Fruit fly (Drosophila melanogaster) whole organism, pupa: Measurements from ENCODE around the gene Pxd.
"Not testable (repeated sequence)": the region's sequence is repeated elsewhere in the genome, so short reads cannot be mapped to it uniquely, and the experiment has no call there.

Source experiments
- CG10348 ChIP-seq: fragments of 200-800 bp; sonication (Bioruptor generic); IDR thresholded peaks from 2 replicates; pipeline ENCODE4 v1.3.6; 2022; ENCODE audit warnings: missing biosample characterization, missing genetic modification characterization
- CG12605 ChIP-seq: fragments of 200-800 bp; sonication (Bioruptor generic); IDR thresholded peaks from 2 replicates; pipeline ENCODE4 v1.3.6; 2022; ENCODE audit warnings: missing biosample characterization, missing genetic modification characterization
- CG13204 ChIP-seq: fragments of 200-800 bp; sonication (Bioruptor generic); optimal IDR thresholded peaks from 2 replicates; lab custom pipeline; 2018; ENCODE audit warnings: missing biosample characterization, mild to moderate bottlenecking, missing genetic modification characterization, moderate library complexity
- CG14655 ChIP-seq: fragments of 200-800 bp; sonication (Bioruptor generic); optimal IDR thresholded peaks from 3 replicates; lab custom pipeline; 2017; ENCODE audit warnings: mild to moderate bottlenecking, missing biosample characterization, missing genetic modification reagents, missing genetic modification characterization
- CG15710 ChIP-seq: fragments of 200-800 bp; sonication (Bioruptor generic); optimal IDR thresholded peaks from 2 replicates; lab custom pipeline; 2018; ENCODE audit warnings: missing biosample characterization, mild to moderate bottlenecking, missing genetic modification characterization, moderate library complexity
- CG17806 ChIP-seq: fragments of 200-800 bp; sonication (Bioruptor generic); optimal IDR thresholded peaks from 2 replicates; lab custom pipeline; 2018; ENCODE audit warnings: missing biosample characterization, mild to moderate bottlenecking, missing genetic modification characterization, moderate library complexity
- CG32121 ChIP-seq: fragments of 200-800 bp; sonication (Bioruptor generic); IDR thresholded peaks from 2 replicates; pipeline ENCODE4 v1.3.6; 2022; ENCODE audit warnings: missing biosample characterization, missing genetic modification characterization
- CG34367 ChIP-seq: fragments of 200-800 bp; sonication (Bioruptor generic); optimal IDR thresholded peaks from 2 replicates; lab custom pipeline; 2018; ENCODE audit warnings: missing biosample characterization, mild to moderate bottlenecking, missing genetic modification characterization
- CG4496 ChIP-seq: fragments of 200-800 bp; sonication (Bioruptor generic); IDR thresholded peaks from 3 replicates; pipeline ENCODE4 v1.3.6; 2022; ENCODE audit warnings: missing biosample characterization, missing genetic modification characterization
- CG8159 ChIP-seq: fragments of 200-800 bp; sonication (Bioruptor generic); optimal IDR thresholded peaks from 3 replicates; lab custom pipeline; 2018; ENCODE audit warnings: missing biosample characterization, mild to moderate bottlenecking, missing genetic modification characterization, moderate library complexity
- CG8301 ChIP-seq: fragments of 200-800 bp; sonication (Bioruptor generic); optimal IDR thresholded peaks from 2 replicates; lab custom pipeline; 2018; ENCODE audit warnings: missing biosample characterization, mild to moderate bottlenecking, missing genetic modification characterization
- CG9948 ChIP-seq: fragments of 200-800 bp; sonication (Bioruptor generic); optimal IDR thresholded peaks from 2 replicates; lab custom pipeline; 2018; ENCODE audit warnings: missing biosample characterization, mild to moderate bottlenecking, missing genetic modification characterization, moderate library complexity
- D1 ChIP-seq: fragments of 200-800 bp; sonication (Bioruptor generic); optimal IDR thresholded peaks from 2 replicates; lab custom pipeline; 2018; ENCODE audit warnings: missing biosample characterization, mild to moderate bottlenecking, missing genetic modification characterization, moderate library complexity
- EcR ChIP-seq: fragments of 200-800 bp; sonication (Bioruptor generic); optimal IDR thresholded peaks from 3 replicates; lab custom pipeline; 2019; ENCODE audit warnings: missing biosample characterization, missing genetic modification characterization, mild to moderate bottlenecking, moderate library complexity, missing genetic modification reagents
- Ets98B ChIP-seq: fragments of 200-800 bp; sonication (Bioruptor generic); IDR thresholded peaks from 2 replicates; pipeline ENCODE4 v1.3.6; 2022; ENCODE audit warnings: missing biosample characterization, missing genetic modification characterization
- Pif1A ChIP-seq: fragments of 200-800 bp; sonication (Bioruptor generic); optimal IDR thresholded peaks from 3 replicates; lab custom pipeline; 2016; ENCODE audit warnings: missing biosample characterization, missing genetic modification characterization
- Pif1B ChIP-seq: fragments of 200-800 bp; sonication (Bioruptor generic); optimal IDR thresholded peaks from 3 replicates; lab custom pipeline; 2016; ENCODE audit warnings: missing biosample characterization, missing genetic modification characterization
- Snoo ChIP-seq: fragments of 200-800 bp; sonication (Bioruptor generic); optimal IDR thresholded peaks from 3 replicates; lab custom pipeline; 2017; ENCODE audit warnings: missing biosample characterization, mild to moderate bottlenecking, missing genetic modification characterization, inconsistent platforms
- fd96Ca ChIP-seq: fragments of 200-800 bp; sonication (Bioruptor generic); IDR thresholded peaks from 3 replicates; pipeline ENCODE4 v1.3.6; 2022; ENCODE audit warnings: missing biosample characterization, missing genetic modification characterization
- gl ChIP-seq: fragments of 200-800 bp; sonication (Bioruptor generic); optimal IDR thresholded peaks from 2 replicates; lab custom pipeline; 2018; ENCODE audit warnings: missing biosample characterization, mild to moderate bottlenecking, missing genetic modification characterization
- rn ChIP-seq: fragments of 200-800 bp; sonication (Bioruptor generic); IDR thresholded peaks from 2 replicates; pipeline ENCODE4 v1.3.6; 2022; ENCODE audit warnings: missing biosample characterization, missing genetic modification characterization

Gene Pxd

DNA sequence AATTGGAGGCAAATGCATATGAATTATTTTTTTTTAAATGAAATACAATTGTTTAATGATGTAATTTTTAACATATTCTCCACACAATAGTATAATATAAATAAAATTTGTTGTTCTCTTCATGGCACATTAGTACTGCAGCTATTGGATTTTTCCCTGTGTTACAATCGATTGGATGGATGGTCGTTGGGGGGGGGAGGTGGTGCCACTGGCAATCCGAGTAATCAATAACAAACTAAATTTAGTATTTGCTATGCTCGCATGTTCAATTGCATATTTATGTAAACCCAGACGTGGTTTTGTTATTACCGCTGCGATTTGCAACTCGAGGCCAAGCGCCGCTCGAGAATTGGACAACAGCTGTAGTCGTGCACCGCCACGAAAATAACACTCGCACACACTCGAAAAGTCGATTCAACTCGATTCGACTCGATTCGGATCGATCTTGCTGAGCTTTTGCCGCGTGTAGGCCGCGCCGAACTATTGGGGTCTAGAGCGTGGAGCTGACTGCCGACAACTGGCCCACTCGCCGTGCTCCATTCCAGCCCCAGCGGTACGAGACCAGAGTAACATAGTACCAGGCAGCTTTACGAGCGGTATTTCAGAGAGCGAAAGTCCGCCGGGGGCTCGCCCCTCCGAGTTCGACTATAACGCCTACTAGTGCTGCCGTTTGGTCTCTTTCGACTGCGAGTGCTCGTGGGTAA, 27.0 kb upstream of the Pxd start, which contains the start of gene CG18622:
Gene CG18622, minus strand, starts transcription at position 513 of the 704 bp plus-strand sequence.
- TF ChIP-seq CG13204 (GFP tag; lab: Kevin White, UChicago) (peak; percentile 87), CG32121 (GFP tag; lab: Robert Waterston, UW) (no peak), Pif1B (GFP tag; lab: Kevin White, UChicago) (no peak), fd96Ca (GFP tag; lab: Robert Waterston, UW) (0 out of 3 replicates have a peak, but pooled peaks have one; percentile 18), CG10348 (GFP tag; lab: Robert Waterston, UW) (0 out of 2 replicates have a peak, but pooled peaks have one; percentile 12), CG14655 (GFP tag; lab: Kevin White, UChicago) (peak; percentile 5), CG12605 (GFP tag; lab: Robert Waterston, UW) (no peak)

dm6 chr3R:16987924-16988298, 26.5 kb upstream of the Pxd start:
- TF ChIP-seq EcR (GFP tag; lab: Kevin White, UChicago): no peak
- peak; percentile 7 for TF ChIP-seq CG14655 (GFP tag; lab: Kevin White, UChicago)
- peak; percentile 14 for TF ChIP-seq CG9948 (tag; lab: Kevin White, UChicago)
- no peak for TF ChIP-seq CG12605 (GFP tag; lab: Robert Waterston, UW)

DNA sequence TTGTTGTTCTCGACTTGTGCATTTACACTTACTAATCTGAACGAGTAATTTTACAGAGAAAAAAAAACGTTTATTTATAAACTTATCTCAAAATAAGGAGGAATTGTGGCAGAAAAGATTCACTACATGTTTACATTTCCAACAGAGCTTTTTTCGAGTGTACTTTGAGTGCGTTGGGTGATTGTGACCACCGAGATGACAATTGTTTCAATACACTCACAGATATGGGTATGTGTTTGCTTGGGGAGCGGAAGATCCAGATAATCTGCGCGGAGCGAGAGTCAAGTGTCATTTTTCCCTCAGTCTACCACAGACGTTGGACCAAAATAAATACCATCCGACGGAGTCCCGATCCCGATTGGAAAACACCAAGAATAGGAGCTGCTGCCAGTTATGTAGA, 25.9 kb upstream of the Pxd start, which contains the start of gene MESK4:
Gene MESK4, plus strand, starts transcription at position 301 of the 400 bp plus-strand sequence.
- not testable (repeated sequence) for TF ChIP-seq CG4496 (GFP tag; lab: Robert Waterston, UW); rn (GFP tag; lab: Robert Waterston, UW); gl (tag; lab: Kevin White, UChicago)
- TF ChIP-seq, all 21 proteins: peak for 0; not testable (repeated sequence) for 21

DNA sequence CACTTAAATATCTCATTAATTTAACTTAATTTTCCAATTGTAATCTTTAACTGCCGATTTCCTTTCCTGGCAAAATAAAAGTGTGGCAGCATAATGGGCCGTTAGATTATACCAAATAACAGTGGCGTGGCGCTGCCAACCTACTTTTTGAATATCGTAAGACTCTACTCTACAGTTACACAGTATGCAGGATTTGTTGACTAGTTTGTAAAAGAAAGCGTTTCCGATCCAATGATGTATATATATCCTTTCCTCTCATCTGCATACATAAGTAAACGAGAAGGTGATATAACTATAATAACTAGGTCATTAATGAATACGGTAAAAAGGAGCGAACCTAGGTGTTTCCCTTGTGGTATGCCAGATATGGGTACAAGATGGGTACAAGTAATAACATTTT, 22.6 kb upstream of the Pxd start, which contains the start of gene EMC2B:
Gene EMC2B, minus strand, starts transcription at position 98 of the 400 bp plus-strand sequence.
- TF ChIP-seq CG8159 (tag; lab: Kevin White, UChicago): peak; percentile 8
- no peak for TF ChIP-seq Snoo (tag; lab: Kevin White, UChicago)
- no peak for TF ChIP-seq CG9948 (tag; lab: Kevin White, UChicago)
- TF ChIP-seq D1: no peak
- no peak for TF ChIP-seq CG34367 (tag; lab: Kevin White, UChicago)
- TF ChIP-seq Ets98B (GFP tag; lab: Robert Waterston, UW): no peak
- no peak for TF ChIP-seq CG8301
- no peak for TF ChIP-seq CG15710
- TF ChIP-seq CG14655 (GFP tag; lab: Kevin White, UChicago): no peak
- no peak for TF ChIP-seq Pif1B (GFP tag; lab: Kevin White, UChicago)
- TF ChIP-seq CG10348 (GFP tag; lab: Robert Waterston, UW): no peak
- no peak for TF ChIP-seq fd96Ca (GFP tag; lab: Robert Waterston, UW)
- TF ChIP-seq gl (tag; lab: Kevin White, UChicago): no peak
- TF ChIP-seq CG13204 (GFP tag; lab: Kevin White, UChicago): no peak
- no peak for TF ChIP-seq rn (GFP tag; lab: Robert Waterston, UW)
- peak; percentile 39 for TF ChIP-seq Pif1A
- TF ChIP-seq EcR (GFP tag; lab: Kevin White, UChicago): no peak
- peak; percentile 18 for TF ChIP-seq CG17806 (tag; lab: Kevin White, UChicago)

DNA sequence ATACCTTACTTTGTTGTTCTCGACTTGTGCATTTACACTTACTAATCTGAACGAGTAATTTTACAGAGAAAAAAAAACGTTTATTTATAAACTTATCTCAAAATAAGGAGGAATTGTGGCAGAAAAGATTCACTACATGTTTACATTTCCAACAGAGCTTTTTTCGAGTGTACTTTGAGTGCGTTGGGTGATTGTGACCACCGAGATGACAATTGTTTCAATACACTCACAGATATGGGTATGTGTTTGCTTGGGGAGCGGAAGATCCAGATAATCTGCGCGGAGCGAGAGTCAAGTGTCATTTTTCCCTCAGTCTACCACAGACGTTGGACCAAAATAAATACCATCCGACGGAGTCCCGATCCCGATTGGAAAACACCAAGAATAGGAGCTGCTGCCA, 21.7 kb upstream of the Pxd start, which contains the start of gene CG31274:
Gene CG31274, plus strand, starts transcription at position 301 of the 400 bp plus-strand sequence.
- not testable (repeated sequence) for TF ChIP-seq EcR (GFP tag; lab: Kevin White, UChicago); Pif1B (GFP tag; lab: Kevin White, UChicago); CG32121 (GFP tag; lab: Robert Waterston, UW)

dm6 chr3R:16996059-16996959, 18.1 kb upstream of the Pxd start, which contains the start of the genes EMC2A and CG3534:
TSS of gene EMC2A (minus strand) at chr3R:16996071.
TSS of gene CG3534 (plus strand) at chr3R:16996446.
- TF ChIP-seq CG9948 (tag; lab: Kevin White, UChicago) (peak; percentile 3), CG4496 (GFP tag; lab: Robert Waterston, UW) (0 out of 3 replicates have a peak, but pooled peaks have one; percentile 9), Snoo (tag; lab: Kevin White, UChicago) (peak; percentile 26), CG15710 (no peak), Pif1A (no peak), gl (tag; lab: Kevin White, UChicago) (no peak), fd96Ca (GFP tag; lab: Robert Waterston, UW) (no peak), CG10348 (GFP tag; lab: Robert Waterston, UW) (no peak), CG12605 (GFP tag; lab: Robert Waterston, UW) (no peak), CG34367 (tag; lab: Kevin White, UChicago) (no peak), Pif1B (GFP tag; lab: Kevin White, UChicago) (no peak), rn (GFP tag; lab: Robert Waterston, UW) (no peak), CG17806 (tag; lab: Kevin White, UChicago) (no peak), CG8159 (tag; lab: Kevin White, UChicago) (peak; percentile 26), CG13204 (GFP tag; lab: Kevin White, UChicago) (no peak), D1 (no peak)
